Fruit fly (Drosophila melanogaster) whole organism, embryonic: Measurements from ENCODE around the gene Acat2.

Experiments
- Adf1 ChIP-seq: fragments of 200-800 bp; sonication (Bioruptor generic); IDR thresholded peaks from 2 replicates; pipeline ENCODE4 v1.3.6; 2022; ENCODE audit warnings: missing biosample characterization, missing genetic modification characterization
- CG1024 ChIP-seq: fragments of 200-800 bp; sonication (Bioruptor generic); IDR thresholded peaks from 2 replicates; pipeline ENCODE4 v1.3.6; 2022; ENCODE audit warnings: missing biosample characterization, missing genetic modification characterization
- CG12236 ChIP-seq: fragments of 200-800 bp; sonication (Bioruptor generic); optimal IDR thresholded peaks from 2 replicates; lab custom pipeline; 2016; ENCODE audit warnings: missing biosample characterization, missing genetic modification characterization
- CG13287 ChIP-seq: fragments of 200-800 bp; sonication (Bioruptor generic); IDR thresholded peaks from 2 replicates; pipeline ENCODE4 v1.3.6; 2022; ENCODE audit warnings: missing biosample characterization, missing genetic modification characterization; ENCODE audit not compliant: partially characterized antibody
- CG13775 ChIP-seq: fragments of 200-800 bp; sonication (Bioruptor generic); optimal IDR thresholded peaks from 3 replicates; lab custom pipeline; 2017; ENCODE audit warnings: missing biosample characterization, mild to moderate bottlenecking, missing genetic modification characterization
- CG15073 ChIP-seq: fragments of 200-800 bp; sonication (Bioruptor generic); optimal IDR thresholded peaks from 2 replicates; lab custom pipeline; 2016; ENCODE audit warnings: missing biosample characterization, missing genetic modification characterization
- CG1647 ChIP-seq: fragments of 200-800 bp; sonication (Bioruptor generic); optimal IDR thresholded peaks from 3 replicates; lab custom pipeline; 2016; ENCODE audit warnings: missing biosample characterization, missing genetic modification characterization
- CG17186 ChIP-seq: fragments of 200-800 bp; sonication (Bioruptor generic); optimal IDR thresholded peaks from 3 replicates; lab custom pipeline; 2017; ENCODE audit warnings: missing biosample characterization, missing genetic modification reagents, missing genetic modification characterization
- CG30020 ChIP-seq: fragments of 200-800 bp; optimal IDR thresholded peaks from 2 replicates; lab custom pipeline; 2019; ENCODE audit warnings: missing biosample characterization, mild to moderate bottlenecking, missing genetic modification characterization, moderate library complexity
- CG3065 ChIP-seq: fragments of 200-800 bp; sonication (Bioruptor generic); optimal IDR thresholded peaks from 2 replicates; lab custom pipeline; 2016; ENCODE audit warnings: missing biosample characterization, missing genetic modification characterization
- CG31388 ChIP-seq: fragments of 200-800 bp; sonication (Bioruptor generic); optimal IDR thresholded peaks from 2 replicates; lab custom pipeline; 2016; ENCODE audit warnings: missing biosample characterization, missing genetic modification characterization
- CG3163 ChIP-seq: fragments of 200-800 bp; sonication (Bioruptor generic); optimal IDR thresholded peaks from 3 replicates; lab custom pipeline; 2016; ENCODE audit warnings: missing biosample characterization, missing genetic modification characterization
- CG3407 ChIP-seq: fragments of 200-800 bp; sonication (Bioruptor generic); optimal IDR thresholded peaks from 2 replicates; lab custom pipeline; 2018; ENCODE audit warnings: missing biosample characterization, mild to moderate bottlenecking, missing genetic modification characterization
- CG4282 ChIP-seq: fragments of 200-800 bp; sonication (Bioruptor generic); optimal IDR thresholded peaks from 2 replicates; lab custom pipeline; 2016; ENCODE audit warnings: missing biosample characterization, missing genetic modification characterization
- CG7987 ChIP-seq: fragments of 200-800 bp; sonication (Bioruptor generic); optimal IDR thresholded peaks from 2 replicates; lab custom pipeline; 2018; ENCODE audit warnings: missing biosample characterization, mild to moderate bottlenecking, missing genetic modification characterization, moderate library complexity
- CG8765 ChIP-seq: fragments of 200-800 bp; sonication (Bioruptor generic); IDR thresholded peaks from 2 replicates; pipeline ENCODE4 v1.3.6; 2022; ENCODE audit warnings: missing biosample characterization, missing genetic modification characterization
- CG8944 ChIP-seq: fragments of 200-800 bp; sonication (Bioruptor generic); optimal IDR thresholded peaks from 3 replicates; lab custom pipeline; 2016; ENCODE audit warnings: missing biosample characterization, missing genetic modification characterization
- Dbx ChIP-seq: fragments of 200-800 bp; sonication (Bioruptor generic); IDR thresholded peaks from 3 replicates; pipeline ENCODE4 v1.3.6; 2022; ENCODE audit warnings: missing biosample characterization, missing genetic modification characterization
- Dll ChIP-seq: fragments of 200-800 bp; sonication (Bioruptor generic); IDR thresholded peaks from 4 replicates; pipeline ENCODE4 v1.3.6; 2022; ENCODE audit warnings: missing biosample characterization, missing genetic modification characterization; ENCODE audit not compliant: partially characterized antibody
- E2f2 ChIP-seq: fragments of 200-800 bp; sonication (Bioruptor generic); IDR thresholded peaks from 2 replicates; pipeline ENCODE4 v1.3.6; 2022; ENCODE audit warnings: missing biosample characterization, missing genetic modification characterization
- H2.0 ChIP-seq: fragments of 200-800 bp; sonication (Bioruptor generic); IDR thresholded peaks from 2 replicates; pipeline ENCODE4 v1.3.6; 2022; ENCODE audit warnings: missing biosample characterization, missing genetic modification characterization
- HLHmδ ChIP-seq: fragments of 200-800 bp; sonication (Bioruptor generic); optimal IDR thresholded peaks from 2 replicates; lab custom pipeline; 2018; ENCODE audit warnings: missing biosample characterization, mild to moderate bottlenecking, missing genetic modification characterization, moderate library complexity
- MTF-1 ChIP-seq: fragments of 200-800 bp; sonication (Bioruptor generic); optimal IDR thresholded peaks from 2 replicates; lab custom pipeline; 2018; ENCODE audit warnings: missing biosample characterization, mild to moderate bottlenecking, missing genetic modification characterization, borderline replicate concordance
- Meics ChIP-seq: fragments of 200-800 bp; sonication (Bioruptor generic); optimal IDR thresholded peaks from 2 replicates; lab custom pipeline; 2017; ENCODE audit warnings: missing biosample characterization, mild to moderate bottlenecking, missing genetic modification characterization
- Mrtf ChIP-seq: fragments of 200-800 bp; sonication (Bioruptor generic); IDR thresholded peaks from 3 replicates; pipeline ENCODE4 v1.3.6; 2022; ENCODE audit warnings: missing biosample characterization, missing genetic modification characterization
- Oli ChIP-seq: fragments of 200-800 bp; sonication (Bioruptor generic); optimal IDR thresholded peaks from 2 replicates; lab custom pipeline; 2018; ENCODE audit warnings: missing biosample characterization, mild to moderate bottlenecking, missing genetic modification characterization, moderate library complexity
- Six4 ChIP-seq: fragments of 200-800 bp; sonication (Bioruptor generic); optimal IDR thresholded peaks from 2 replicates; lab custom pipeline; 2016; ENCODE audit warnings: missing biosample characterization, missing genetic modification characterization
- Spps ChIP-seq: fragments of 200-800 bp; sonication (Bioruptor generic); optimal IDR thresholded peaks from 2 replicates; lab custom pipeline; 2018; ENCODE audit warnings: missing biosample characterization, mild to moderate bottlenecking, missing genetic modification characterization
- Sry-β ChIP-seq: fragments of 200-800 bp; sonication (Bioruptor generic); optimal IDR thresholded peaks from 2 replicates; lab custom pipeline; 2018; ENCODE audit warnings: missing biosample characterization, mild to moderate bottlenecking, missing genetic modification characterization, moderate library complexity
- Sry-δ ChIP-seq: fragments of 200-800 bp; sonication (Bioruptor generic); optimal IDR thresholded peaks from 2 replicates; lab custom pipeline; 2016; ENCODE audit warnings: missing biosample characterization, missing genetic modification characterization
- Vsx1 ChIP-seq: fragments of 200-800 bp; sonication (Bioruptor generic); optimal IDR thresholded peaks from 2 replicates; lab custom pipeline; 2017; ENCODE audit warnings: missing biosample characterization, mild to moderate bottlenecking, missing genetic modification characterization, missing genetic modification reagents
- bcd ChIP-seq: fragments of 200-800 bp; sonication (Bioruptor generic); optimal IDR thresholded peaks from 2 replicates; lab custom pipeline; 2017; ENCODE audit warnings: missing biosample characterization, mild to moderate bottlenecking, missing genetic modification characterization
- br ChIP-seq: fragments of >200 bp; optimal IDR thresholded peaks from 2 replicates; lab custom pipeline; 2017
- chif ChIP-seq, 2 experiments: fragments of 200-800 bp; sonication (Bioruptor generic); optimal IDR thresholded peaks; 3 replicates each; lab custom pipeline; 2016; ENCODE audit warnings: missing biosample characterization in 2 of 2, missing genetic modification characterization in 2 of 2
- dan ChIP-seq: fragments of 200-800 bp; sonication (Bioruptor generic); IDR thresholded peaks from 2 replicates; pipeline ENCODE4 v1.3.6; 2022; ENCODE audit warnings: missing biosample characterization, missing genetic modification characterization
- disco-r ChIP-seq: fragments of 200-800 bp; sonication (Bioruptor generic); optimal IDR thresholded peaks from 2 replicates; lab custom pipeline; 2016; ENCODE audit warnings: missing biosample characterization, missing genetic modification characterization
- dysf ChIP-seq: fragments of 200-800 bp; sonication (Bioruptor generic); IDR thresholded peaks from 3 replicates; pipeline ENCODE4 v1.3.6; 2022; ENCODE audit warnings: missing biosample characterization, missing genetic modification characterization
- fd64A ChIP-seq: fragments of 200-800 bp; sonication (Bioruptor generic); optimal IDR thresholded peaks from 3 replicates; lab custom pipeline; 2018; ENCODE audit warnings: missing biosample characterization, mild to moderate bottlenecking, missing genetic modification characterization
- fd96Cb ChIP-seq: fragments of 200-800 bp; sonication (Bioruptor generic); optimal IDR thresholded peaks from 2 replicates; lab custom pipeline; 2018; ENCODE audit warnings: missing biosample characterization, mild to moderate bottlenecking, missing genetic modification characterization, moderate library complexity
- gem ChIP-seq: fragments of 200-800 bp; sonication (Bioruptor generic); optimal IDR thresholded peaks from 2 replicates; lab custom pipeline; 2019; ENCODE audit warnings: missing biosample characterization, mild to moderate bottlenecking, missing genetic modification characterization, moderate library complexity
- h ChIP-seq: fragments of >200 bp; optimal IDR thresholded peaks from 2 replicates; lab custom pipeline; 2017
- jing ChIP-seq: fragments of 200-800 bp; sonication (Bioruptor generic); optimal IDR thresholded peaks from 2 replicates; lab custom pipeline; 2018; ENCODE audit warnings: missing biosample characterization, mild to moderate bottlenecking, missing genetic modification characterization
- lola ChIP-seq, 3 experiments: fragments of >200 bp in 2 of 3; fragments of 200-800 bp in 1 of 3; sonication (Bioruptor generic) in 1 of 3; optimal IDR thresholded peaks; 2 replicates each; lab custom pipeline; 2017 to 2019; ENCODE audit warnings: missing biosample characterization in 3 of 3, missing genetic modification characterization in 3 of 3, mild to moderate bottlenecking in 1 of 3, moderate library complexity in 1 of 3
- maf-S ChIP-seq: fragments of 200-800 bp; sonication (Bioruptor generic); optimal IDR thresholded peaks from 2 replicates; lab custom pipeline; 2016; ENCODE audit warnings: missing biosample characterization, missing genetic modification characterization
- mam ChIP-seq: fragments of 200-800 bp; sonication (Bioruptor generic); optimal IDR thresholded peaks from 3 replicates; lab custom pipeline; 2016; ENCODE audit warnings: missing biosample characterization, missing genetic modification characterization
- repo ChIP-seq: fragments of 200-800 bp; sonication (Bioruptor generic); optimal IDR thresholded peaks from 2 replicates; lab custom pipeline; 2016; ENCODE audit warnings: missing biosample characterization, missing genetic modification characterization
- seq ChIP-seq: fragments of 200-800 bp; sonication (Bioruptor generic); IDR thresholded peaks from 2 replicates; pipeline ENCODE4 v1.3.6; 2022; ENCODE audit warnings: missing biosample characterization, missing genetic modification characterization
- sob ChIP-seq: fragments of 200-800 bp; sonication (Bioruptor generic); IDR thresholded peaks from 2 replicates; pipeline ENCODE4 v1.3.6; 2022; ENCODE audit warnings: missing biosample characterization, missing genetic modification characterization
- tio ChIP-seq: fragments of 200-800 bp; sonication (Bioruptor generic); optimal IDR thresholded peaks from 2 replicates; lab custom pipeline; 2017; ENCODE audit warnings: missing biosample characterization, missing genetic modification characterization, inconsistent platforms
- vnd ChIP-seq: fragments of 200-800 bp; sonication (Bioruptor generic); IDR thresholded peaks from 3 replicates; pipeline ENCODE4 v1.3.6; 2022; ENCODE audit warnings: missing biosample characterization, missing genetic modification characterization; ENCODE audit not compliant: partially characterized antibody

Gene Acat2

DNA sequence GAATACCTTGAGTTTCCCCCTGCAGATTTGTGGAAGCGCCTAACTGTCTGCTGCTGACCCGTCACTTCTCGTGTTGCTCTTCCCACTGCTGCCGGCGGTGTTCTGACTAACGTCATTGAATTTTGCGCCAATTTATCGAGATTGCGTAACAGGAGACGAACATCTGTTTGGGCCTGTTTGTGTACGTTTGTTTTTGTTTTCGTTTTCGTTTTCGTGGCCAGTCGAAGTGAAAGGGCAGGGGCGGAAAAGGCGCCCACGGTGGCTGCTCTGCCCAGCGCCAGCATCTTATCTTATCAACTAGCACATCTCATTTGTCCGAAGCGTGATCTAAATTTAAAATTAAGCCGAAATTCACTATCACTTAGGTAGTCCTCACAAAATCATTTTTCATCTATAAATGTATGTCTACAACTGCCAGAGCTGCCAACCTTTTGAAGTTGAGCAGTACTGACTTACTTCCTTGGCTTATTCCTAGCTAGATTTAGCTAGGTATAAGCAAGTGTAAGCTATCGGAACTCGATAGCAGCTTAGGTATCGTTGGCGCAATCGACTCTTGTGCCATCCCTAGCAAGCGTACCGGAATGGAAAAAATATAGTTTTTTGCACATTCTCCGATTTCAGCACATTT, 4.4 kb downstream of the Acat2 start, which contains the start of the genes Ctr9 and Nt5a (continued):
- peak; percentile 68; the same call in 2 of the 3 replicates for TF ChIP-seq Dbx
- TF ChIP-seq repo: peak; percentile 40
- TF ChIP-seq Dll (GFP tag; lab: Robert Waterston, UW): peak; percentile 75; the same call in 3 of the 4 replicates
- peak; percentile 8 for TF ChIP-seq Six4 (GFP tag; lab: Kevin White, UChicago)
- TF ChIP-seq Spps: no peak
- TF ChIP-seq E2f2 (GFP tag; lab: Robert Waterston, UW): peak; percentile 53
- TF ChIP-seq HLHmδ (GFP tag; lab: Kevin White, UChicago): no peak
- TF ChIP-seq lola (GFP tag; optimal IDR thresholded peaks at IDR 0.05; lab: Kevin White, UChicago): peak in 1 of 3 experiments; percentile 16
- peak; percentile 50 for TF ChIP-seq CG1647 (GFP tag; lab: Kevin White, UChicago)
- TF ChIP-seq MTF-1: no peak
- no peak for TF ChIP-seq Oli (tag; lab: Kevin White, UChicago)
- TF ChIP-seq vnd (GFP tag; lab: Robert Waterston, UW): no peak
- TF ChIP-seq CG4282 (GFP tag; lab: Kevin White, UChicago): peak; percentile 27
- TF ChIP-seq Sry-β (GFP tag; lab: Kevin White, UChicago): peak; percentile 96
- TF ChIP-seq h: no peak
- no peak for TF ChIP-seq disco-r (GFP tag; lab: Kevin White, UChicago)
- peak; percentile 61 for TF ChIP-seq CG13775 (GFP tag; lab: Kevin White, UChicago)
- no peak for TF ChIP-seq tio (GFP tag; lab: Kevin White, UChicago)
- peak; percentile 45 for TF ChIP-seq maf-S (GFP tag; lab: Kevin White, UChicago)
- peak; percentile 15 for TF ChIP-seq CG8944 (GFP tag; lab: Kevin White, UChicago)
- TF ChIP-seq CG8765 (GFP tag; lab: Robert Waterston, UW): no peak
- no peak for TF ChIP-seq dan
- peak; percentile 37 for TF ChIP-seq CG17186 (GFP tag; lab: Kevin White, UChicago)
- TF ChIP-seq fd64A (GFP tag; lab: Kevin White, UChicago): no peak
- TF ChIP-seq CG1024: no peak
- TF ChIP-seq H2.0: 0 out of 2 replicates have a peak, but pooled peaks have one; percentile 28
- TF ChIP-seq Mrtf (GFP tag; lab: Robert Waterston, UW): no peak
- TF ChIP-seq CG12236 (GFP tag; lab: Kevin White, UChicago): no peak
- TF ChIP-seq fd96Cb (tag; lab: Kevin White, UChicago): no peak
- TF ChIP-seq sob (GFP tag; lab: Robert Waterston, UW): peak; percentile 72
- no peak for TF ChIP-seq CG15073 (GFP tag; lab: Kevin White, UChicago)
- TF ChIP-seq CG3407: no peak
- peak; percentile 74 for TF ChIP-seq CG30020
- no peak for TF ChIP-seq CG31388 (GFP tag; lab: Kevin White, UChicago)
- peak; percentile 95 for TF ChIP-seq Sry-δ (GFP tag; lab: Kevin White, UChicago)
- peak; percentile 40; the same call in 2 of the 3 replicates for TF ChIP-seq dysf (GFP tag; lab: Robert Waterston, UW)

DNA sequence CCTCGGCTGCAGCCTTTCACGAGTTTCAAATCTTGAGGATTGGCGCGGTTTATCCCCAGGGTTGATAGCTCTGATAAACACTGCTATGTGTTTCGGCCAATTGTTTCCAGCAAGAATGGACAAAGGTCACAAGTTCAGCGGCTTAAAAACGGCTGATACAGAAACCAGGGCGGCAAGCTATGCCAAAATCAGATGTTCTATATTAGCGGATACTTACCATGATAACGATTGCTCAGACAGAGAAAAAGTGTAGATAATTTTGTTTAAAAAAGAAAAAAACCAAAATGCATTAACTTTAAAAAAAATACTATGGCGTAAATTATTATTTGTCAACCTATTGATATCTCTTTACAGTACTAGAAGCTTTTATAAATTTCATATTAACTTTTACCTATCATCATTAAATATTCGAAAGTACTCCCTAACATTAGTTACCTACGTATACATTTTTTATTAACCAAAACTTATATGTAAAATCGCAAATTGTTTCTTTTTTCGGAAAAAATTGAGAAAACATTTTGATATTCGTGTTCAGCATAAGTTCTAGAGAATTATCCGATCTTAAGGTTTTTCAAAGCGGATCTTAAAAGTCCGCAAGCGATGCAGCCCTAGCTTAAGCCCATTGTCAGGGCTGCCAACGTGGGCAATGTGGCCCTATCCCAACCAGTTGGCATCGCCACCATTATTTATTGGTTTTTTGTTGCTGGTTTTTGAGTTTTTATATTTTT, 10.5 kb downstream of the Acat2 start, which contains the start of the genes sturkopf and Herc4:
Gene sturkopf (minus strand): TSS at position 339 of the 728 bp plus-strand sequence.
Gene Herc4 (plus strand): TSS at position 658 of the 728 bp plus-strand sequence.
- TF ChIP-seq Adf1 (GFP tag; lab: Robert Waterston, UW): no peak; the same call in 1 of the 2 replicates
- TF ChIP-seq Meics (GFP tag; lab: Kevin White, UChicago): peak; percentile 79
- no peak for TF ChIP-seq CG3065 (GFP tag; lab: Kevin White, UChicago)
- no peak for TF ChIP-seq jing
- peak; percentile 88 for TF ChIP-seq gem
- peak; percentile 96 for TF ChIP-seq mam
- TF ChIP-seq CG3163 (GFP tag; lab: Kevin White, UChicago): peak; percentile 44
- peak; percentile 86 for TF ChIP-seq bcd (GFP tag; lab: Kevin White, UChicago)
- TF ChIP-seq CG7987 (GFP tag; lab: Kevin White, UChicago): peak; percentile 22
- no peak for TF ChIP-seq CG4282 (GFP tag; lab: Kevin White, UChicago)
- TF ChIP-seq CG13287: peak; percentile 24; the same call in 1 of the 2 replicates
- TF ChIP-seq chif (GFP tag; optimal IDR thresholded peaks at IDR 0.05; lab: Kevin White, UChicago): peak; percentile 64 to 77
- no peak for TF ChIP-seq Vsx1 (GFP tag; lab: Kevin White, UChicago)
- no peak for TF ChIP-seq br (lab: Kevin White, UChicago)
- peak; percentile 58 for TF ChIP-seq Sry-δ (GFP tag; lab: Kevin White, UChicago)
- peak; percentile 100 for TF ChIP-seq CG13775 (GFP tag; lab: Kevin White, UChicago)
- TF ChIP-seq seq (GFP tag; lab: Robert Waterston, UW): no peak
